Worm (Caenorhabditis elegans): ENCODE data around the gene C49G7.12.
"Not testable (repeated sequence)": the region's sequence is repeated elsewhere in the genome, so short reads cannot be mapped to it uniquely, and the experiment has no call there.

DNA sequence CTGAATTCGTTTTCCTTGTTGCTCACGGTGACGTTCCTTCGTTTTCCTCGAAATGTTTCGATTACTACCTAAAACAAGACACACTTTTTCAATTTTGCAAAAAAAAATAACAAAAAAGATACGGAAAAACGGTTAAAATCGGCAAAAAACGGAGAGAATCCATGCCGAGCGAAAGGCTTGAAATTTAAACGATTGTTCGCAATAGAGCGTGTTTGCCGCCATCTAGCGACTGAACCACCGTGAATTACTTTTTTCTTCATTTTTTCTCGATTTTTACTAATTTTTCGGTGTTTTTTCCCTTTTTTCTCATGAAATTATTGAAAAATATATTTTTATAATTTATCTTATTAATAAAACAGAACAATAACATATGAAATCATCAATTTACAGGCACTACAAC, 27.9 kb downstream of the C49G7.12 start:
- TF ChIP-seq ZK337.2 (GFP tag; IDR thresholded peaks at IDR 0.05); R02D3.7 (tag; optimal IDR thresholded peaks at IDR 0.05); jun-1 (tag; optimal IDR thresholded peaks at IDR 0.05); ctbp-1 (GFP tag; IDR thresholded peaks at IDR 0.05); T26A8.4 (GFP tag; IDR thresholded peaks at IDR 0.05); nhr-6 (tag; optimal IDR thresholded peaks at IDR 0.05); unc-39 (tag; optimal IDR thresholded peaks at IDR 0.05): not testable (repeated sequence)

All from whole organism, L4 larva.